Fruit fly (Drosophila melanogaster) S2 (cell line): Measurements from ENCODE around the gene Polr3E.

Experiments
- CG8478 ChIP-seq: fragments of >200 bp; optimal IDR thresholded peaks from 2 replicates; lab custom pipeline; 2018
- CTCF ChIP-seq, 2 experiments: fragments of >200 bp; optimal IDR thresholded peaks; 2 replicates each; lab custom pipeline; 2018

Polr3E gene

dm6 chr3L:21009405-21010120, 22.1 kb upstream of the Polr3E start:
- TF ChIP-seq CTCF (optimal IDR thresholded peaks at IDR 0.05; lab: Kevin White, UChicago) (no peak), CG8478 (no peak)

dm6 chr3L:21010846-21011607, 20.6 kb upstream of the Polr3E start:
- TF ChIP-seq CG8478, result no peak
- no peak for TF ChIP-seq CTCF (optimal IDR thresholded peaks at IDR 0.05; lab: Kevin White, UChicago)

- TF ChIP-seq CG8478, result no peak
- TF ChIP-seq CTCF (optimal IDR thresholded peaks at IDR 0.05; lab: Kevin White, UChicago), result no peak
These were observed 19.9 kb upstream of the Polr3E start for dm6 chr3L:21011689-21012088.

- TF ChIP-seq CTCF (optimal IDR thresholded peaks at IDR 0.05; lab: Kevin White, UChicago), result no peak
- TF ChIP-seq CG8478, result no peak
These were observed 18.2 kb upstream of the Polr3E start for dm6 chr3L:21013465-21013864.

dm6 chr3L:21014516-21014945, 17.1 kb upstream of the Polr3E start:
- TF ChIP-seq CG8478, result no peak
- TF ChIP-seq CTCF (optimal IDR thresholded peaks at IDR 0.05; lab: Kevin White, UChicago), result no peak

dm6 chr3L:21023364-21023763, 8.3 kb upstream of the Polr3E start:
- no peak for TF ChIP-seq CG8478
- TF ChIP-seq CTCF (optimal IDR thresholded peaks at IDR 0.05; lab: Kevin White, UChicago), result no peak

- TF ChIP-seq CTCF (optimal IDR thresholded peaks at IDR 0.05; lab: Kevin White, UChicago), result no peak
- TF ChIP-seq CG8478, result no peak
These were observed 7.8 kb upstream of the Polr3E start for dm6 chr3L:21023795-21024194.

- TF ChIP-seq CTCF (optimal IDR thresholded peaks at IDR 0.05; lab: Kevin White, UChicago), result no peak
- TF ChIP-seq CG8478, result no peak
These were observed 7.1 kb upstream of the Polr3E start for dm6 chr3L:21024563-21024962.

- TF ChIP-seq CG8478 (no peak), CTCF (optimal IDR thresholded peaks at IDR 0.05; lab: Kevin White, UChicago) (no peak)
These were observed 6.4 kb upstream of the Polr3E start for dm6 chr3L:21024965-21025833.

dm6 chr3L:21026025-21026916, 5.4 kb upstream of the Polr3E start:
- TF ChIP-seq CG8478 (peak; percentile 25), CTCF (optimal IDR thresholded peaks at IDR 0.05; lab: Kevin White, UChicago) (peak in 1 of 2 experiments; percentile 51)

- TF ChIP-seq CTCF (optimal IDR thresholded peaks at IDR 0.05; lab: Kevin White, UChicago) (no peak), CG8478 (no peak)
These were observed 4.6 kb upstream of the Polr3E start, which contains the start of gene skd for dm6 chr3L:21026917-21027517. Gene skd, minus strand, starts transcription at chr3L:21027434.

- TF ChIP-seq CG8478, result no peak
- no peak for TF ChIP-seq CTCF (optimal IDR thresholded peaks at IDR 0.05; lab: Kevin White, UChicago)
These were observed 3.9 kb upstream of the Polr3E start, which contains the start of gene Pdss2 for dm6 chr3L:21027657-21028255. Gene Pdss2, plus strand, starts transcription at chr3L:21027915.

- TF ChIP-seq CG8478, result no peak
- no peak for TF ChIP-seq CTCF (optimal IDR thresholded peaks at IDR 0.05; lab: Kevin White, UChicago)
These were observed 2.4 kb downstream of the Polr3E start, which contains the start of gene CG10581 for dm6 chr3L:21034103-21034280. Gene CG10581, minus strand, starts transcription at chr3L:21034203.
